Worm (Caenorhabditis elegans): Measurements from ENCODE around the gene repo-1.

DNA sequence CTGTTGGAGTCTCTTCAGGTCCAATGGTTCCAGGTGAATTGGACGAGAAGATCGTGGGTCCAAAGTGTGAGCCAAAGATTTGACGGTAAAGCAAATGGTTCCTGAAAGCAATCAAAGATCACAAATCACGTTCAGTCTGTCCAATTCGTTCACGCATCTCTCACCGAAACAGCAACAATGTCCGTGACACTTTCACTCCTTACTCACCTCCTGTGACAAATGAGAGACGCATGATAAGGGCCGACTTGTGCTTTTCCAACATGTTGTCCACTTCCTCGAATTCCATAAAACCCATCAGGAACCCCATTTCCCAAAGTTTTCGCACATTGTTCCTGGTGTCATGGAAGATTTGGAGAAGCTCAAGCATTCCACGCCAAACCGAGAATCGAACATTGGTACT lies 43.8 kb upstream of the repo-1 start:
- TF ChIP-seq him-1 (tag; optimal IDR thresholded peaks at IDR 0.05) (no peak), W03F9.2 (tag; optimal IDR thresholded peaks at IDR 0.05) (no peak), dao-5 (tag; optimal IDR thresholded peaks at IDR 0.05) (no peak)

Data from whole organism, L4/young adult.